Worm (Caenorhabditis elegans) whole organism, L4/young adult: ENCODE data around the gene msp-45.
"Not testable (repeated sequence)": the region's sequence is repeated elsewhere in the genome, so short reads cannot be mapped to it uniquely, and the experiment has no call there.

ENCODE experiments used
- W03F9.2 ChIP-seq: fragments of 150-350 bp; optimal IDR thresholded peaks from 2 replicates; lab custom pipeline; 2014; ENCODE audit warnings: missing biosample characterization, missing genetic modification characterization
- dao-5 ChIP-seq: sonication (generic microtip); optimal IDR thresholded peaks from 2 replicates; lab custom pipeline; 2016; ENCODE audit warnings: missing genotype, missing genetic modification characterization, moderate library complexity, missing compliant biosample characterization
- him-1 ChIP-seq: sonication (generic microtip); optimal IDR thresholded peaks from 2 replicates; lab custom pipeline; 2016; ENCODE audit warnings: missing genotype, missing genetic modification reagents, missing genetic modification characterization, missing compliant biosample characterization

msp-45 gene

ce11 chrII:5163283-5163682, 6.4 kb upstream of the msp-45 start, which contains the start of gene srb-5:
Gene srb-5, minus strand, starts transcription at chrII:5163383.
- TF ChIP-seq W03F9.2 (tag; lab: Kevin White, UChicago) (no peak), dao-5 (tag; lab: Kevin White, UChicago) (no peak), him-1 (tag; lab: Kevin White, UChicago) (no peak)

DNA sequence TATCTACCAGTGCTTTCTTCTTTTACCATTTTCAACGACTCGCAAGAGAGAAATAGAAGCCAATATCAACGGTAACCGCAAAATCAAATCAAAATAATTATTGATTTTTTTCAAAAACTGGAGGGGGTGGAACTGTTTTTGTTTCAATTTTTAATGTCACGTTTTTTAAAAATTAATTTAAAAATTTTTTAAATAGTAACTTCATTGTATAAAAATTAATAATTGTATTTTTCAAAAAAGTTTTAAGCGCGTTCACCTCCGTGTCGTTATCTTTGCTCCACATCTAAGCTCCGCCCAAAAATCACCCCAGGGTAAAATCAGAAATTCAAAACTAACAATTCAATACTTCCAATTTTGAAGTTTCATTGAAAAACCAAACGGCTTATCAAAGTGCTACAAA, 4.2 kb upstream of the msp-45 start, which contains the start of gene C27D6.11:
TSS of gene C27D6.11 (minus strand) at position 101 of the 400 bp plus-strand sequence.
- TF ChIP-seq W03F9.2 (tag; lab: Kevin White, UChicago) (no peak), him-1 (tag; lab: Kevin White, UChicago) (no peak), dao-5 (tag; lab: Kevin White, UChicago) (no peak)

DNA sequence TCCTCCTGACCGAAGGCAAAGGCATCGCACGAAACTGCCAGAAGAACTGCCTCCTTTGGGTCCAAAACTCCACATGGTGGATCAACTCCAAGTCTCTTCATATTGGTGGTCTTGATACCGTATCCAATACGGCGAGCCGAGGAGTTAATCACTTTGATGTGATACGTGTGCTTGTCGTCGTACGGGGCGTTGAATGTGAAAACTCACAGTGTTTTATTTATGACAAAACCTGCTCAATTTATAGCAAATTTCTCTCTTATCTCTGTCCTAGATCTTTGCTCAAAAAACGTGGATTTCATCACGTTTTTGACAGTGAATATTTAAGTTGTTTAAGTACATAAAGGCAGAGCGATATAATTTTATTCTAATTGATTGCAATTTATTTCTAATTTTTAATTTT, 1.9 kb upstream of the msp-45 start, which contains the start of gene F58A6.9:
TSS of gene F58A6.9 (minus strand) at position 101 of the 400 bp plus-strand sequence.
- TF ChIP-seq dao-5, him-1, W03F9.2 (tag; lab: Kevin White, UChicago): not testable (repeated sequence)

DNA sequence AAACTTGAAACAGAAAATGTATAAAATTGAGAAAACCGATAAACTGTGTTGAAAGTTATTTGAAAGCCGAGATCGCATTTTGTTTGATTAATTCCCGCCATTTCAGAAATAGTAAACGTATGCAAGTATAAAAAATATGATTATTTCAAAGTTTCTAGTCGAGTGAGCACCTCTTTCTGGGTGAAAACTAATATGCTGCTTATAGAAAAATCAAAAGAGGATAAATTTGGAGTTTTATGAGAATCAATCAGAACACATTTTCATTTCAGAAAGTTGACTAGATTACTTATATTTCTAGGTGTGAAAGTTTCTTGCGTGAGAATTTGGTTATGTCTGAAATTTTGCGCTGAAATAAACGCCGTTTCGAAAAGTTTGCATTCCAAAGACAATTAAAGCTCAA, 642 bp upstream of the msp-45 start, which contains the start of gene srb-13:
TSS of gene srb-13 (minus strand) at position 101 of the 400 bp plus-strand sequence.
- TF ChIP-seq him-1 (tag; lab: Kevin White, UChicago): no peak
- no peak for TF ChIP-seq dao-5 (tag; lab: Kevin White, UChicago)
- no peak for TF ChIP-seq W03F9.2 (tag; lab: Kevin White, UChicago)

DNA sequence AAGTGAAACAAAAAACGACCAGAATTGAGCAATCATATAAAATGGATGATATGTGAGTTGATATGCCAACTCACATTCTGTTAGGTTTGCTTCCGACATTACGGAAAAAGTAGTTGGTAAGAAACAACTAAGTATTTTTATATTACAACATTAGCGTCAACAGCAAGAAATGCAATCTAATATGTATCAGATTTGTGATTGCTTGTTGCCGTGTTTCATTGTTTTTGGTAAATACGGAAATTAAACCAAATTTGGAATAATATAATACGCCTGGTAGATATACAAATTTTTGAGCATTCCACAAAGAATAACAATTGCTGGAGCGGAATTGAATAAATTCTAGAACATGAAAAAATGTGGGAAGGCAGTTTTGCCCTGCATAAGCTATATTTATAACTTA, 2.3 kb downstream of the msp-45 start, which contains the start of gene srb-12:
TSS of gene srb-12 (minus strand) at position 101 of the 400 bp plus-strand sequence.
- no peak for TF ChIP-seq him-1 (tag; lab: Kevin White, UChicago)
- no peak for TF ChIP-seq dao-5 (tag; lab: Kevin White, UChicago)
- no peak for TF ChIP-seq W03F9.2 (tag; lab: Kevin White, UChicago)

DNA sequence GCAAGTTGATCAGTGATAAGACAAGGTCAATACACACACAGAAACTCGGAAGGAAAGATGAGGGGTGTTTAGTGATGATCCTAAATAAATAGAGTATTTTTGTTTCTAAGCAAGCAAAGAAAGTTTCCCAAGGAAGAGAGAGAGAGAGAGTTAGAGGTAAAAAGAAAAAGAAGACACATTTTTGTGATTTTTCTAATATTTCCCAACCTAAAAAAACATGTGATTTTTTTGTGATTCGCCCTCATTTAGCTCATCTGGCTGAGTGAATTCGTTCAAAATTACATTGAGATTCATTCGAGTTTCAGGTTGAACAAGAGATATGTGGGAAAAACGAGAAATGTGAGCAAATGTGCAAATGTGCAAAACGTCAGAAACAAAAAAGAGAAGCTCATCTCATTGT, 6.1 kb downstream of the msp-45 start, which contains the start of gene srb-16:
TSS of gene srb-16 (minus strand) at position 101 of the 400 bp plus-strand sequence.
- no peak for TF ChIP-seq him-1 (tag; lab: Kevin White, UChicago)
- no peak for TF ChIP-seq dao-5 (tag; lab: Kevin White, UChicago)
- no peak for TF ChIP-seq W03F9.2 (tag; lab: Kevin White, UChicago)

- no peak for TF ChIP-seq him-1 (tag; lab: Kevin White, UChicago)
- no peak for TF ChIP-seq dao-5 (tag; lab: Kevin White, UChicago)
- TF ChIP-seq W03F9.2 (tag; lab: Kevin White, UChicago): no peak
These were observed 8.5 kb downstream of the msp-45 start, which contains the start of gene F58A6.5 for ce11 chrII:5148349-5148748. Gene F58A6.5, minus strand, starts transcription at chrII:5148449.

- TF ChIP-seq him-1 (tag; lab: Kevin White, UChicago) (no peak), dao-5 (tag; lab: Kevin White, UChicago) (no peak), W03F9.2 (tag; lab: Kevin White, UChicago) (no peak)
These were observed 14.3 kb downstream of the msp-45 start, which contains the start of gene F58A6.1 for ce11 chrII:5142619-5143018. Gene F58A6.1, plus strand, starts transcription at chrII:5142919.

ce11 chrII:5141945-5142514, 14.9 kb downstream of the msp-45 start, which contains the start of gene nas-29:
Gene nas-29, minus strand, starts transcription at chrII:5142036.
- TF ChIP-seq dao-5 (tag; lab: Kevin White, UChicago): no peak
- peak; percentile 9 for TF ChIP-seq W03F9.2 (tag; lab: Kevin White, UChicago)

DNA sequence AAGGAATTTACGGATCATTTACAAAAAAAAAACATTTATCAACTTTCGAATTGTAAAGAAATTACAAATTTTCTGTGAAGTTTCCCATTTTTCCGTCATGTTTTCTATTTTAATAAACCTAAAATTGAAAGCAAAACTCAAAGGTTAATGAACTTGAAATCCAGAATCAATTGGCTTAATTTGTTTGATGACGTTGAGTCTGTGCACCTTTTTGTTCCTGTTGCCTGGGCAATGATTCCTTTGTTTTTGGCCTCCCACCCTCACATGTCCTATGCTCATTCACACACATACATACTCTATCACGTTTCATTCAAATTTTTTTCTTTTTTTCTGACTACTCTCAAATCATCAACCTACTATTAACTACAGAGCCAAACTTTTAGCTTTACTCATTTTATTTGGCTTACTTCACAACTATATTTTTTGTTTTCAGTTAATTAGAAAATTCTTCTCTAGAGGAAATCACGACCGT, 20.6 kb downstream of the msp-45 start, which contains the start of gene F58A6.2:
TSS of gene F58A6.2 (plus strand) at position 422 of the 472 bp plus-strand sequence.
- TF ChIP-seq W03F9.2 (tag; lab: Kevin White, UChicago) (no peak), dao-5 (tag; lab: Kevin White, UChicago) (no peak), him-1 (tag; lab: Kevin White, UChicago) (no peak)

DNA sequence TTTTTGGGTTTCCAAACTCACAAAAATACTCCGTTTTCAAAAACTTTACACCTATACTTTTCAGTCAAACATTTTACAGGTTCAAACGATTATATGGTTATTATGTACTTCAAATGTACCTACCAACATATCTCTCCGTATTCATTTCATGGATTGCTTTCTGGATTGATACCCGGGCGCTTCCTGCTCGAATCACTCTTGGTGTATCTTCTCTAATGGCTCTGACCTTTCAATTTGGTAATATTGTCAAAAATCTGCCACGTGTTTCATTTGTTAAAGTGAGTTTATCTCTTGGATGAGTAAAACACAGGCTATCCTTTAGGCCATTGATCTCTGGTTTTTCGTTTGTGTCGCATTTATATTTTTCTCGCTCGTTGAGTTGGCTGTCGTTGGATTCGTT, 25.1 kb downstream of the msp-45 start:
- no peak for TF ChIP-seq him-1 (tag; lab: Kevin White, UChicago)
- TF ChIP-seq dao-5 (tag; lab: Kevin White, UChicago): no peak
- TF ChIP-seq W03F9.2 (tag; lab: Kevin White, UChicago): no peak

ce11 chrII:5130081-5130480, 26.8 kb downstream of the msp-45 start, which contains the start of gene lgc-56:
Gene lgc-56, plus strand, starts transcription at chrII:5130381.
- TF ChIP-seq W03F9.2 (tag; lab: Kevin White, UChicago): no peak
- TF ChIP-seq dao-5 (tag; lab: Kevin White, UChicago): no peak

DNA sequence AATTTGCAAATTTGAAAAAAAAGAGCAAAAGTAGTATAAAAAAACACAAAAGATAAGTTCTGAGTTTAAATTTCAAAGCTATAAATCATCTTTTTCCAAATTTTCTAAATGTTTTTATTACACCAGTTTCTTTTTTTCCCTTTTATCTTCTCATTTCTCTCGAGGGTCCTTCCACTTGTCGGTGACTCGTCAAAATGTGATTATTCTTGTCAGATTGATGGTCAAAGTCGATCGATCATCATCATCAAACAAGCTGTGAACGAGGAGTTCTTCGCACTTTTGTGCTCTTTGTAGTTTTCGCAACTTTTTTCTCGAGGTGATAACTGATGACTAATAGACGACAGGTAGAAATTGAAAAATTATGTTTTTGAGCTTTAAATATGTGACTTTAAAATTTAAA, 36.3 kb downstream of the msp-45 start:
- TF ChIP-seq W03F9.2 (tag; lab: Kevin White, UChicago): no peak
- no peak for TF ChIP-seq him-1 (tag; lab: Kevin White, UChicago)
- no peak for TF ChIP-seq dao-5 (tag; lab: Kevin White, UChicago)
